Fruit fly (Drosophila melanogaster) whole organism, embryonic: ENCODE measurements around the gene iav.

ENCODE experiments used
- ATbp ChIP-seq: fragments of 200-800 bp; sonication (Bioruptor generic); optimal IDR thresholded peaks from 2 replicates; lab custom pipeline; 2017; ENCODE audit warnings: missing biosample characterization, mild to moderate bottlenecking, missing genetic modification characterization, missing genetic modification reagents
- BEAF-32 ChIP-seq: fragments of 200-800 bp; sonication (Bioruptor generic); optimal IDR thresholded peaks from 3 replicates; lab custom pipeline; 2017; ENCODE audit warnings: missing biosample characterization, missing genetic modification characterization, mild to moderate bottlenecking, moderate library complexity, missing genetic modification reagents
- Bdp1 ChIP-seq: fragments of 200-800 bp; sonication (Bioruptor generic); optimal IDR thresholded peaks from 3 replicates; lab custom pipeline; 2016; ENCODE audit warnings: missing biosample characterization, missing genetic modification characterization
- C15 ChIP-seq: fragments of 200-800 bp; sonication (Bioruptor generic); IDR thresholded peaks from 3 replicates; pipeline ENCODE4 v1.3.6; 2022; ENCODE audit warnings: missing biosample characterization, missing genetic modification characterization
- CG10543 ChIP-seq: fragments of 200-800 bp; sonication (Bioruptor generic); optimal IDR thresholded peaks from 3 replicates; lab custom pipeline; 2017; ENCODE audit warnings: missing biosample characterization, mild to moderate bottlenecking, missing genetic modification characterization, moderate library complexity
- CG12236 ChIP-seq: fragments of 200-800 bp; sonication (Bioruptor generic); optimal IDR thresholded peaks from 2 replicates; lab custom pipeline; 2016; ENCODE audit warnings: missing biosample characterization, missing genetic modification characterization
- CG12942 ChIP-seq: fragments of 200-800 bp; sonication (Bioruptor generic); optimal IDR thresholded peaks from 3 replicates; lab custom pipeline; 2016; ENCODE audit warnings: missing biosample characterization, missing genetic modification characterization
- CG14441 ChIP-seq: fragments of 200-800 bp; sonication (Bioruptor generic); IDR thresholded peaks from 2 replicates; pipeline ENCODE4 v1.3.6; 2022; ENCODE audit warnings: missing biosample characterization, missing genetic modification characterization
- CG14965 ChIP-seq: fragments of 200-800 bp; sonication (Bioruptor generic); optimal IDR thresholded peaks from 2 replicates; lab custom pipeline; 2016; ENCODE audit warnings: missing biosample characterization, missing genetic modification characterization, borderline replicate concordance
- CG15011 ChIP-seq: fragments of 200-800 bp; sonication (Bioruptor generic); optimal IDR thresholded peaks from 3 replicates; lab custom pipeline; 2018; ENCODE audit warnings: missing biosample characterization, mild to moderate bottlenecking, missing genetic modification characterization
- CG1647 ChIP-seq: fragments of 200-800 bp; sonication (Bioruptor generic); optimal IDR thresholded peaks from 3 replicates; lab custom pipeline; 2016; ENCODE audit warnings: missing biosample characterization, missing genetic modification characterization
- CG17359 ChIP-seq: fragments of 200-800 bp; sonication (Bioruptor generic); optimal IDR thresholded peaks from 3 replicates; lab custom pipeline; 2018; ENCODE audit warnings: missing biosample characterization, mild to moderate bottlenecking, missing genetic modification characterization, moderate library complexity
- CG17361 ChIP-seq: fragments of 200-800 bp; sonication (Bioruptor generic); IDR thresholded peaks from 3 replicates; pipeline ENCODE4 v1.3.6; 2022; ENCODE audit warnings: missing biosample characterization, missing genetic modification characterization
- CG3281 ChIP-seq: fragments of 200-800 bp; sonication (Bioruptor generic); optimal IDR thresholded peaks from 3 replicates; lab custom pipeline; 2017; ENCODE audit warnings: missing biosample characterization, mild to moderate bottlenecking, missing genetic modification characterization
- CG4854 ChIP-seq: fragments of 200-800 bp; sonication (Bioruptor generic); optimal IDR thresholded peaks from 2 replicates; lab custom pipeline; 2016; ENCODE audit warnings: missing biosample characterization, missing genetic modification characterization, inconsistent platforms
- CG6813 ChIP-seq: fragments of 200-800 bp; sonication (Bioruptor generic); optimal IDR thresholded peaks from 2 replicates; lab custom pipeline; 2017; ENCODE audit warnings: missing biosample characterization, missing genetic modification characterization, mild to moderate bottlenecking, moderate library complexity, missing genetic modification reagents
- CkIIα-i1 ChIP-seq: fragments of 200-800 bp; sonication (Bioruptor generic); IDR thresholded peaks from 2 replicates; pipeline ENCODE4 v1.3.6; 2022; ENCODE audit warnings: missing biosample characterization, missing genetic modification characterization
- E2f2 ChIP-seq: fragments of 200-800 bp; sonication (Bioruptor generic); IDR thresholded peaks from 2 replicates; pipeline ENCODE4 v1.3.6; 2022; ENCODE audit warnings: missing biosample characterization, missing genetic modification characterization
- H2.0 ChIP-seq: fragments of 200-800 bp; sonication (Bioruptor generic); IDR thresholded peaks from 2 replicates; pipeline ENCODE4 v1.3.6; 2022; ENCODE audit warnings: missing biosample characterization, missing genetic modification characterization
- Oli ChIP-seq: fragments of 200-800 bp; sonication (Bioruptor generic); optimal IDR thresholded peaks from 2 replicates; lab custom pipeline; 2018; ENCODE audit warnings: missing biosample characterization, mild to moderate bottlenecking, missing genetic modification characterization, moderate library complexity
- Ravus ChIP-seq: fragments of 200-800 bp; sonication (Bioruptor generic); IDR thresholded peaks from 2 replicates; pipeline ENCODE4 v1.3.6; 2022; ENCODE audit warnings: missing biosample characterization, missing genetic modification characterization
- Rx ChIP-seq: fragments of 200-800 bp; sonication (Bioruptor generic); IDR thresholded peaks from 2 replicates; pipeline ENCODE4 v1.3.6; 2022; ENCODE audit warnings: missing biosample characterization, missing genetic modification characterization
- Sry-β ChIP-seq: fragments of 200-800 bp; sonication (Bioruptor generic); optimal IDR thresholded peaks from 2 replicates; lab custom pipeline; 2018; ENCODE audit warnings: missing biosample characterization, mild to moderate bottlenecking, missing genetic modification characterization, moderate library complexity
- Ssrp ChIP-seq: fragments of 200-800 bp; sonication (Bioruptor generic); optimal IDR thresholded peaks from 2 replicates; lab custom pipeline; 2018; ENCODE audit warnings: missing biosample characterization, mild to moderate bottlenecking, missing genetic modification characterization, moderate library complexity
- ac ChIP-seq: fragments of 200-800 bp; sonication (Bioruptor generic); optimal IDR thresholded peaks from 3 replicates; lab custom pipeline; 2017; ENCODE audit warnings: missing biosample characterization, mild to moderate bottlenecking, missing genetic modification characterization
- ato ChIP-seq: fragments of 200-800 bp; sonication (Bioruptor generic); IDR thresholded peaks from 2 replicates; pipeline ENCODE4 v1.3.6; 2022; ENCODE audit warnings: missing biosample characterization, missing genetic modification characterization; ENCODE audit not compliant: partially characterized antibody
- bbx ChIP-seq: fragments of 200-800 bp; sonication (Bioruptor generic); IDR thresholded peaks from 2 replicates; pipeline ENCODE4 v1.3.6; 2022; ENCODE audit warnings: missing biosample characterization, missing genetic modification characterization; ENCODE audit not compliant: partially characterized antibody
- cg ChIP-seq: fragments of 200-800 bp; sonication (Bioruptor generic); optimal IDR thresholded peaks from 3 replicates; lab custom pipeline; 2019; ENCODE audit warnings: missing biosample characterization, mild to moderate bottlenecking, missing genetic modification characterization, moderate library complexity
- cwo ChIP-seq: fragments of 200-800 bp; sonication (Bioruptor generic); optimal IDR thresholded peaks from 3 replicates; lab custom pipeline; 2017; ENCODE audit warnings: missing biosample characterization, missing genetic modification characterization, mild to moderate bottlenecking, moderate library complexity, missing genetic modification reagents
- ems ChIP-seq: fragments of 200-800 bp; sonication (Bioruptor generic); optimal IDR thresholded peaks from 3 replicates; lab custom pipeline; 2016; ENCODE audit warnings: missing biosample characterization, missing genetic modification characterization
- gem ChIP-seq: fragments of 200-800 bp; sonication (Bioruptor generic); optimal IDR thresholded peaks from 2 replicates; lab custom pipeline; 2019; ENCODE audit warnings: missing biosample characterization, mild to moderate bottlenecking, missing genetic modification characterization, moderate library complexity
- gfzf ChIP-seq: fragments of 200-800 bp; sonication (Bioruptor generic); optimal IDR thresholded peaks from 2 replicates; lab custom pipeline; 2016; ENCODE audit warnings: missing biosample characterization, mild to moderate bottlenecking, missing genetic modification characterization, moderate library complexity
- ham ChIP-seq: fragments of 200-800 bp; sonication (Bioruptor generic); IDR thresholded peaks from 2 replicates; pipeline ENCODE4 v1.3.6; 2022; ENCODE audit warnings: missing biosample characterization, missing genetic modification characterization
- jumu ChIP-seq: fragments of 200-800 bp; sonication (Bioruptor generic); optimal IDR thresholded peaks from 3 replicates; lab custom pipeline; 2016; ENCODE audit warnings: missing biosample characterization, missing genetic modification characterization
- mam ChIP-seq: fragments of 200-800 bp; sonication (Bioruptor generic); optimal IDR thresholded peaks from 3 replicates; lab custom pipeline; 2016; ENCODE audit warnings: missing biosample characterization, missing genetic modification characterization
- mld ChIP-seq: fragments of 200-800 bp; sonication (Bioruptor generic); IDR thresholded peaks from 3 replicates; pipeline ENCODE4 v1.3.6; 2022; ENCODE audit warnings: missing biosample characterization, missing genetic modification characterization; ENCODE audit not compliant: partially characterized antibody
- nau ChIP-seq: fragments of 200-800 bp; sonication (Bioruptor generic); optimal IDR thresholded peaks from 3 replicates; lab custom pipeline; 2017; ENCODE audit warnings: missing biosample characterization, mild to moderate bottlenecking, missing genetic modification characterization, missing genetic modification reagents
- nmo ChIP-seq: fragments of 200-800 bp; sonication (Bioruptor generic); optimal IDR thresholded peaks from 2 replicates; lab custom pipeline; 2018; ENCODE audit warnings: missing biosample characterization, mild to moderate bottlenecking, missing genetic modification characterization, moderate library complexity
- oc ChIP-seq: fragments of 200-800 bp; sonication (Bioruptor generic); optimal IDR thresholded peaks from 2 replicates; lab custom pipeline; 2018; ENCODE audit warnings: missing biosample characterization, mild to moderate bottlenecking, missing genetic modification characterization, moderate library complexity
- onecut ChIP-seq: fragments of 200-800 bp; sonication (Bioruptor generic); IDR thresholded peaks from 2 replicates; pipeline ENCODE4 v1.3.6; 2022; ENCODE audit warnings: missing biosample characterization, missing genetic modification characterization
- otp ChIP-seq: fragments of 200-800 bp; sonication (Bioruptor generic); IDR thresholded peaks from 3 replicates; pipeline ENCODE4, ENCODE4 v1.3.6; 2022; ENCODE audit warnings: missing biosample characterization, missing genetic modification characterization
- psq ChIP-seq: fragments of 200-800 bp; sonication (Bioruptor generic); optimal IDR thresholded peaks from 2 replicates; lab custom pipeline; 2017; ENCODE audit warnings: missing biosample characterization, missing genetic modification characterization
- sd ChIP-seq: fragments of 200-800 bp; sonication (Bioruptor generic); optimal IDR thresholded peaks from 3 replicates; lab custom pipeline; 2018; ENCODE audit warnings: missing biosample characterization, mild to moderate bottlenecking, missing genetic modification characterization, moderate library complexity
- seq ChIP-seq: fragments of 200-800 bp; sonication (Bioruptor generic); IDR thresholded peaks from 2 replicates; pipeline ENCODE4 v1.3.6; 2022; ENCODE audit warnings: missing biosample characterization, missing genetic modification characterization
- sr ChIP-seq: fragments of 200-800 bp; sonication (Bioruptor generic); IDR thresholded peaks from 3 replicates; pipeline ENCODE4 v1.3.6; 2022; ENCODE audit warnings: missing biosample characterization, missing genetic modification characterization
- stwl ChIP-seq: fragments of 200-800 bp; sonication (Bioruptor generic); optimal IDR thresholded peaks from 3 replicates; lab custom pipeline; 2018; ENCODE audit warnings: missing biosample characterization, mild to moderate bottlenecking, missing genetic modification characterization, moderate library complexity
- sug ChIP-seq: fragments of 200-800 bp; optimal IDR thresholded peaks from 2 replicates; lab custom pipeline; 2019; ENCODE audit warnings: missing biosample characterization, mild to moderate bottlenecking, missing genetic modification characterization, moderate library complexity
- unpg ChIP-seq: fragments of 200-800 bp; sonication (Bioruptor generic); optimal IDR thresholded peaks from 3 replicates; lab custom pipeline; 2018; ENCODE audit warnings: missing biosample characterization, mild to moderate bottlenecking, missing genetic modification characterization, moderate library complexity

The iav gene

DNA sequence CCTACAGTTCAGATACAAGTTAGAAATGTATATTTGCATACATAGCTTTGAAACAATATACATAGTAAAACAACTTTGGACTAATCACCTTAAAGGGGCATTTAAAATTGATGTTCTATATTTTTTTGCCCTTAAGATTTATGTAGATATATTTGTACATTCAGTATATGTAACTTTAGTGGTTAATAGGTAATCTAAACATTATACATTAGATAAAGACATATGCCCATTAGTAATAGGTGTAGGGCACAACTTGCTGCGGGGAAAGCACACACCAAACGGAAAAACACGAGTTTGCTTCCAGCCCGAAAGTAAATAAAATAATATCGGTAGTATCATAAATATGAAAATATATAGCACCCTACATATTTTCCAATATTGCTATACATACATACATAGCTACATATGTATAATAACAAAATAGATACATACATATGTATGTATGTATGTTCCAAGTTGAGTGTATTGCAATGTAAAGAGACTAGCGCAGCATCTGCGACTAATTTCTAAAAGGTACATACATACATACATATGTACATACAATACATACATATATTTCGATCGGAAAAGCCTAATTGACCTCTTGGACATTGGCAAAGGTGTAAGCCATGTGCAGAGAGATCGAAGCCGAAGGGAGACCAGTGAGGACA lies 49.6 kb downstream of the iav start, which contains the start of gene CG43736 (continued):
- peak; percentile 76 for TF ChIP-seq ac (GFP tag; lab: Kevin White, UChicago)
- TF ChIP-seq CG6813, result peak; percentile 94
- peak; percentile 97 for TF ChIP-seq CG3281 (GFP tag; lab: Kevin White, UChicago)
- TF ChIP-seq sr (GFP tag; lab: Robert Waterston, UW), result peak; percentile 46; the same call in 1 of the 3 replicates
- no peak for TF ChIP-seq psq (GFP tag; lab: Kevin White, UChicago)
- TF ChIP-seq CG14965, result peak; percentile 32
- no peak for TF ChIP-seq bbx
- TF ChIP-seq ATbp, result peak; percentile 94
- TF ChIP-seq CG12942 (GFP tag; lab: Kevin White, UChicago), result peak; percentile 91
- TF ChIP-seq oc (tag; lab: Kevin White, UChicago), result peak; percentile 94
- peak; percentile 82 for TF ChIP-seq CG4854 (GFP tag; lab: Kevin White, UChicago)
- no peak for TF ChIP-seq cg (GFP tag; lab: Kevin White, UChicago)
- TF ChIP-seq nmo (GFP tag; lab: Kevin White, UChicago), result peak; percentile 98
- peak; percentile 95 for TF ChIP-seq nau (GFP tag; lab: Kevin White, UChicago)
- peak; percentile 62; the same call in 1 of the 2 replicates for TF ChIP-seq Rx (GFP tag; lab: Robert Waterston, UW)
- peak; percentile 90 for TF ChIP-seq seq (GFP tag; lab: Robert Waterston, UW)
- TF ChIP-seq BEAF-32, result peak; percentile 17
- peak; percentile 82 for TF ChIP-seq otp
- TF ChIP-seq onecut, result peak; percentile 84
- peak; percentile 94 for TF ChIP-seq mam (GFP tag; lab: Kevin White, UChicago)
- TF ChIP-seq E2f2 (GFP tag; lab: Robert Waterston, UW), result peak; percentile 57; the same call in 1 of the 2 replicates
- peak; percentile 97 for TF ChIP-seq Oli
- peak; percentile 93 for TF ChIP-seq ems
- peak; percentile 98 for TF ChIP-seq gem (tag; lab: Kevin White, UChicago)
- peak; percentile 83 for TF ChIP-seq Bdp1 (GFP tag; lab: Kevin White, UChicago)
- TF ChIP-seq cwo (GFP tag; lab: Kevin White, UChicago), result peak; percentile 93
- TF ChIP-seq CG1647 (GFP tag; lab: Kevin White, UChicago), result peak; percentile 85
- peak; percentile 97 for TF ChIP-seq CG17359 (tag; lab: Kevin White, UChicago)
- TF ChIP-seq sug (tag; lab: Kevin White, UChicago), result peak; percentile 93
- TF ChIP-seq CG14441 (GFP tag; lab: Robert Waterston, UW), result peak; percentile 85
- peak; percentile 26 for TF ChIP-seq stwl (tag; lab: Kevin White, UChicago)
- TF ChIP-seq CG15011 (GFP tag; lab: Kevin White, UChicago), result peak; percentile 95
- TF ChIP-seq jumu (GFP tag; lab: Kevin White, UChicago), result peak; percentile 92
- 0 out of 2 replicates have a peak, but pooled peaks have one; percentile 23 for TF ChIP-seq CkIIα-i1
- TF ChIP-seq gfzf (GFP tag; lab: Kevin White, UChicago), result no peak
- peak; percentile 65; the same call in 1 of the 3 replicates for TF ChIP-seq C15 (GFP tag; lab: Robert Waterston, UW)
- peak; percentile 96 for TF ChIP-seq Ssrp (tag; lab: Kevin White, UChicago)
- peak; percentile 86 for TF ChIP-seq CG12236 (GFP tag; lab: Kevin White, UChicago)
- peak; percentile 60 for TF ChIP-seq sd
- TF ChIP-seq Sry-β (GFP tag; lab: Kevin White, UChicago), result peak; percentile 63
- peak; percentile 67 for TF ChIP-seq Ravus (GFP tag; lab: Robert Waterston, UW)
- peak; percentile 53; the same call in 1 of the 2 replicates for TF ChIP-seq ham (GFP tag; lab: Robert Waterston, UW)
- peak; percentile 96 for TF ChIP-seq unpg (GFP tag; lab: Kevin White, UChicago)
- no peak for TF ChIP-seq ato
- TF ChIP-seq H2.0, result peak; percentile 84
- peak; percentile 99 for TF ChIP-seq CG17361
- peak; percentile 73 for TF ChIP-seq CG10543
- no peak for TF ChIP-seq mld (GFP tag; lab: Robert Waterston, UW)
